Worm (Caenorhabditis elegans) whole organism, early embryonic: ENCODE data around the gene sssh-1.

Experiments used
- B0310.2 ChIP-seq: sonication (generic microtip); optimal IDR thresholded peaks from 2 replicates; lab custom pipeline; 2016; ENCODE audit warnings: mild to moderate bottlenecking, missing genetic modification characterization, missing compliant biosample characterization
- F13C5.2 ChIP-seq: sonication (generic microtip); optimal IDR thresholded peaks from 2 replicates; lab custom pipeline; 2017; ENCODE audit warnings: mild to moderate bottlenecking, missing genetic modification characterization, inconsistent platforms, missing compliant biosample characterization

ce11 chrX:14918538-14918937, 42.8 kb downstream of the sssh-1 start, which contains the start of gene npr-40:
- no peak for TF ChIP-seq F13C5.2 (tag; lab: Kevin White, UChicago)
- no peak for TF ChIP-seq B0310.2
